Worm (Caenorhabditis elegans) whole organism, late embryonic: ENCODE results near the gene slcr-46.3.

ENCODE experiments used
- ama-1 ChIP-seq: fragments of 150-350 bp; optimal IDR thresholded peaks from 2 replicates; lab custom pipeline; 2014
- ceh-19 ChIP-seq: fragments of 200-800 bp; sonication (Bioruptor generic); optimal IDR thresholded peaks from 2 replicates; lab custom pipeline; 2018; ENCODE audit warnings: mild to moderate bottlenecking, missing genetic modification characterization, missing compliant biosample characterization
- ceh-48 ChIP-seq: sonication (generic microtip); optimal IDR thresholded peaks from 2 replicates; lab custom pipeline; 2016; ENCODE audit warnings: missing genetic modification characterization, inconsistent platforms, missing compliant biosample characterization
- ets-4 ChIP-seq: sonication (generic microtip); optimal IDR thresholded peaks from 2 replicates; lab custom pipeline; 2016; ENCODE audit warnings: missing genetic modification characterization, missing compliant biosample characterization
- hlh-30 ChIP-seq: sonication (generic microtip); optimal IDR thresholded peaks from 2 replicates; lab custom pipeline; 2017; ENCODE audit warnings: antibody characterized with exemption, missing genetic modification characterization, missing compliant biosample characterization; ENCODE audit not compliant: insufficient read depth
- nhr-11 ChIP-seq: fragments of 150-350 bp; optimal IDR thresholded peaks from 2 replicates; lab custom pipeline; 2014; ENCODE audit warnings: missing biosample characterization, missing genetic modification characterization
- pag-3 ChIP-seq: sonication (generic microtip); optimal IDR thresholded peaks from 2 replicates; lab custom pipeline; 2016; ENCODE audit warnings: missing compliant biosample characterization, missing genetic modification characterization, borderline replicate concordance
- pha-4 ChIP-seq: fragments of 150-350 bp; optimal IDR thresholded peaks from 2 replicates; lab custom pipeline; 2018; ENCODE audit warnings: missing biosample characterization, missing genetic modification reagents, missing genetic modification characterization
- rnt-1 ChIP-seq: sonication (generic microtip); optimal IDR thresholded peaks from 2 replicates; lab custom pipeline; 2016; ENCODE audit warnings: missing genetic modification characterization, missing compliant biosample characterization
- sox-4 ChIP-seq: sonication (generic microtip); optimal IDR thresholded peaks from 2 replicates; lab custom pipeline; 2017; ENCODE audit warnings: mild to moderate bottlenecking, missing genetic modification characterization, inconsistent platforms, missing compliant biosample characterization

- TF ChIP-seq ets-4 (tag; lab: Kevin White, UChicago) (no peak), sox-4 (no peak), ceh-48 (no peak), pag-3 (tag; lab: Kevin White, UChicago) (no peak), hlh-30 (tag; lab: Kevin White, UChicago) (no peak), ceh-19 (GFP tag; lab: Kevin White, UChicago) (no peak), ama-1 (no peak), pha-4 (no peak), nhr-11 (no peak), rnt-1 (tag; lab: Kevin White, UChicago) (no peak)
These were observed 10.1 kb upstream of the slcr-46.3 start, which contains the start of gene cal-7 for ce11 chrV:9733920-9734454.
